Worm (Caenorhabditis elegans) whole organism, L3 larva: ENCODE data around the gene Y39D8A.1.

Experiments
- R02D3.7 ChIP-seq: fragments of 150-350 bp; optimal IDR thresholded peaks from 2 replicates; lab custom pipeline; 2014; ENCODE audit warnings: missing biosample characterization, missing genetic modification characterization
- ZK546.5 ChIP-seq: sonication (generic microtip); optimal IDR thresholded peaks from 2 replicates; lab custom pipeline; 2017; ENCODE audit warnings: missing biosample characterization, missing genetic modification characterization
- aly-2 ChIP-seq: fragments of 150-350 bp; optimal IDR thresholded peaks from 2 replicates; lab custom pipeline; 2014; ENCODE audit warnings: missing biosample characterization, missing genetic modification characterization
- ama-1 ChIP-seq: fragments of 150-350 bp; optimal IDR thresholded peaks from 2 replicates; lab custom pipeline; 2018
- ceh-16 ChIP-seq: sonication (generic microtip); optimal IDR thresholded peaks from 2 replicates; lab custom pipeline; 2017; ENCODE audit warnings: missing biosample characterization, missing genetic modification characterization
- ceh-28 ChIP-seq: fragments of 150-350 bp; optimal IDR thresholded peaks from 2 replicates; lab custom pipeline; 2014; ENCODE audit warnings: missing biosample characterization, missing genetic modification reagents, missing genetic modification characterization
- ceh-82 ChIP-seq: fragments of 150-350 bp; optimal IDR thresholded peaks from 2 replicates; lab custom pipeline; 2014; ENCODE audit warnings: missing biosample characterization, missing genetic modification characterization
- ceh-9 ChIP-seq: sonication (generic microtip); optimal IDR thresholded peaks from 2 replicates; lab custom pipeline; 2018; ENCODE audit warnings: missing biosample characterization, missing genetic modification characterization
- daf-12 ChIP-seq: fragments of 150-350 bp; optimal IDR thresholded peaks from 2 replicates; lab custom pipeline; 2014; ENCODE audit warnings: missing biosample characterization, missing genetic modification reagents, missing genetic modification characterization
- egl-27 ChIP-seq: sonication (generic microtip); optimal IDR thresholded peaks from 4 replicates; lab custom pipeline; 2017; ENCODE audit warnings: missing biosample characterization, missing genetic modification reagents, missing genetic modification characterization
- egl-5 ChIP-seq: fragments of 150-350 bp; optimal IDR thresholded peaks from 2 replicates; lab custom pipeline; 2017; ENCODE audit warnings: missing biosample characterization, missing genetic modification reagents, missing genetic modification characterization, inconsistent platforms
- elt-1 ChIP-seq: fragments of 150-350 bp; optimal IDR thresholded peaks from 2 replicates; lab custom pipeline; 2014; ENCODE audit warnings: missing biosample characterization, missing genetic modification characterization
- elt-2 ChIP-seq: sonication (generic microtip); optimal IDR thresholded peaks from 2 replicates; lab custom pipeline; 2016; ENCODE audit warnings: missing genetic modification reagents, mild to moderate bottlenecking, missing genetic modification characterization, missing compliant biosample characterization
- elt-3 ChIP-seq, 3 experiments: fragments of 150-350 bp in 1 of 3; sonication (generic microtip) in 2 of 3; optimal IDR thresholded peaks; 2 replicates in 2 of 3; 4 replicates in 1 of 3; lab custom pipeline; 2014 to 2017; ENCODE audit warnings: missing biosample characterization in 3 of 3, missing genetic modification characterization in 3 of 3
- eor-1 ChIP-seq, 2 experiments: fragments of 150-350 bp; optimal IDR thresholded peaks; 2 replicates each; lab custom pipeline; 2014 to 2018; ENCODE audit warnings: missing biosample characterization in 2 of 2, missing genetic modification characterization in 2 of 2
- fkh-10 ChIP-seq: sonication (generic microtip); optimal IDR thresholded peaks from 2 replicates; lab custom pipeline; 2017; ENCODE audit warnings: missing biosample characterization, missing genetic modification reagents, missing genetic modification characterization
- fkh-2 ChIP-seq: fragments of 150-350 bp; optimal IDR thresholded peaks from 2 replicates; lab custom pipeline; 2014; ENCODE audit warnings: missing biosample characterization, missing genetic modification reagents, missing genetic modification characterization
- fos-1 ChIP-seq: fragments of 150-350 bp; optimal IDR thresholded peaks from 2 replicates; lab custom pipeline; 2014; ENCODE audit warnings: missing biosample characterization, missing genetic modification characterization
- hmg-11 ChIP-seq: sonication (generic microtip); optimal IDR thresholded peaks from 2 replicates; lab custom pipeline; 2016; ENCODE audit warnings: missing genetic modification characterization, missing compliant biosample characterization
- jun-1 ChIP-seq: fragments of 150-350 bp; optimal IDR thresholded peaks from 2 replicates; lab custom pipeline; 2014; ENCODE audit warnings: missing biosample characterization, missing genetic modification reagents, missing genetic modification characterization
- lin-15B ChIP-seq: fragments of 150-350 bp; optimal IDR thresholded peaks from 2 replicates; lab custom pipeline; 2014; ENCODE audit warnings: missing biosample characterization, missing genetic modification characterization
- lin-39 ChIP-seq: fragments of 150-350 bp; optimal IDR thresholded peaks from 2 replicates; lab custom pipeline; 2018; ENCODE audit warnings: missing biosample characterization, missing genetic modification reagents, missing genetic modification characterization
- lsy-12 ChIP-seq: sonication (generic microtip); optimal IDR thresholded peaks from 2 replicates; lab custom pipeline; 2016; ENCODE audit warnings: mild to moderate bottlenecking, missing genetic modification characterization, missing compliant biosample characterization
- mdl-1 ChIP-seq: fragments of 150-350 bp; optimal IDR thresholded peaks from 2 replicates; lab custom pipeline; 2014; ENCODE audit warnings: missing biosample characterization, missing genetic modification characterization
- mml-1 ChIP-seq: fragments of 150-350 bp; sonication (generic microtip); optimal IDR thresholded peaks from 3 replicates; lab custom pipeline; 2014; ENCODE audit warnings: missing biosample characterization, missing genetic modification characterization
- nfya-1 ChIP-seq: sonication (generic microtip); optimal IDR thresholded peaks from 2 replicates; lab custom pipeline; 2017; ENCODE audit warnings: missing genetic modification characterization, mild to moderate bottlenecking, missing compliant biosample characterization, antibody characterized with exemption, moderate library complexity; ENCODE audit not compliant: insufficient read depth
- nhr-11 ChIP-seq: fragments of 150-350 bp; optimal IDR thresholded peaks from 2 replicates; lab custom pipeline; 2014; ENCODE audit warnings: missing biosample characterization, missing genetic modification characterization
- nhr-12 ChIP-seq: fragments of 150-350 bp; optimal IDR thresholded peaks from 2 replicates; lab custom pipeline; 2014; ENCODE audit warnings: missing biosample characterization, missing genetic modification characterization
- nhr-23 ChIP-seq: fragments of 150-350 bp; optimal IDR thresholded peaks from 2 replicates; lab custom pipeline; 2014; ENCODE audit warnings: missing biosample characterization, missing genetic modification reagents, missing genetic modification characterization
- nhr-237 ChIP-seq: fragments of 150-350 bp; optimal IDR thresholded peaks from 2 replicates; lab custom pipeline; 2014; ENCODE audit warnings: missing biosample characterization, missing genetic modification characterization
- nhr-25 ChIP-seq: sonication (generic microtip); optimal IDR thresholded peaks from 2 replicates; lab custom pipeline; 2017; ENCODE audit warnings: missing biosample characterization, missing genetic modification characterization
- nhr-28 ChIP-seq: fragments of 150-350 bp; optimal IDR thresholded peaks from 2 replicates; lab custom pipeline; 2014; ENCODE audit warnings: missing biosample characterization, missing genetic modification characterization
- nhr-43 ChIP-seq: sonication (generic microtip); optimal IDR thresholded peaks from 2 replicates; lab custom pipeline; 2016; ENCODE audit warnings: mild to moderate bottlenecking, missing genetic modification characterization, missing compliant biosample characterization; ENCODE audit not compliant: poor library complexity, severe bottlenecking
- nhr-67 ChIP-seq: fragments of 150-350 bp; optimal IDR thresholded peaks from 2 replicates; lab custom pipeline; 2014; ENCODE audit warnings: missing biosample characterization, missing genetic modification characterization
- nhr-76 ChIP-seq: fragments of 150-350 bp; sonication (generic microtip); optimal IDR thresholded peaks from 5 replicates; lab custom pipeline; 2014; ENCODE audit warnings: missing biosample characterization, missing genetic modification characterization
- nhr-77 ChIP-seq: fragments of 150-350 bp; optimal IDR thresholded peaks from 2 replicates; lab custom pipeline; 2014; ENCODE audit warnings: missing biosample characterization, missing genetic modification characterization
- pha-4 ChIP-seq: fragments of 150-350 bp; optimal IDR thresholded peaks from 2 replicates; lab custom pipeline; 2014; ENCODE audit warnings: missing biosample characterization, missing genetic modification reagents, missing genetic modification characterization
- pqm-1 ChIP-seq: fragments of 150-350 bp; optimal IDR thresholded peaks from 2 replicates; lab custom pipeline; 2017; ENCODE audit warnings: missing biosample characterization, missing genetic modification characterization, inconsistent platforms
- sea-2 ChIP-seq: fragments of 150-350 bp; sonication (generic microtip); optimal IDR thresholded peaks from 4 replicates; lab custom pipeline; 2014; ENCODE audit warnings: missing biosample characterization, missing genetic modification reagents, missing genetic modification characterization
- skn-1 ChIP-seq: fragments of 150-350 bp; optimal IDR thresholded peaks from 2 replicates; lab custom pipeline; 2014; ENCODE audit warnings: missing biosample characterization, missing genetic modification characterization
- snpc-4 ChIP-seq: fragments of 150-350 bp; optimal IDR thresholded peaks from 2 replicates; lab custom pipeline; 2014; ENCODE audit warnings: missing biosample characterization, missing genetic modification characterization
- tbx-2 ChIP-seq: sonication (generic microtip); optimal IDR thresholded peaks from 2 replicates; lab custom pipeline; 2016; ENCODE audit warnings: mild to moderate bottlenecking, missing genetic modification characterization, missing compliant biosample characterization
- unc-39 ChIP-seq: sonication (generic microtip); optimal IDR thresholded peaks from 4 replicates; lab custom pipeline; 2017; ENCODE audit warnings: missing biosample characterization, missing genetic modification characterization
- unc-62 ChIP-seq: fragments of 150-350 bp; sonication (generic microtip); optimal IDR thresholded peaks from 4 replicates; lab custom pipeline; 2014; ENCODE audit warnings: missing biosample characterization, missing genetic modification reagents, missing genetic modification characterization
- zag-1 ChIP-seq: fragments of 150-350 bp; optimal IDR thresholded peaks from 2 replicates; lab custom pipeline; 2014; ENCODE audit warnings: missing biosample characterization, missing genetic modification characterization
- ztf-11 ChIP-seq: fragments of 150-350 bp; optimal IDR thresholded peaks from 2 replicates; lab custom pipeline; 2014; ENCODE audit warnings: missing biosample characterization, missing genetic modification characterization
- ztf-4 ChIP-seq: fragments of 150-350 bp; optimal IDR thresholded peaks from 2 replicates; lab custom pipeline; 2014; ENCODE audit warnings: missing biosample characterization, missing genetic modification characterization

Y39D8A.1 gene

DNA sequence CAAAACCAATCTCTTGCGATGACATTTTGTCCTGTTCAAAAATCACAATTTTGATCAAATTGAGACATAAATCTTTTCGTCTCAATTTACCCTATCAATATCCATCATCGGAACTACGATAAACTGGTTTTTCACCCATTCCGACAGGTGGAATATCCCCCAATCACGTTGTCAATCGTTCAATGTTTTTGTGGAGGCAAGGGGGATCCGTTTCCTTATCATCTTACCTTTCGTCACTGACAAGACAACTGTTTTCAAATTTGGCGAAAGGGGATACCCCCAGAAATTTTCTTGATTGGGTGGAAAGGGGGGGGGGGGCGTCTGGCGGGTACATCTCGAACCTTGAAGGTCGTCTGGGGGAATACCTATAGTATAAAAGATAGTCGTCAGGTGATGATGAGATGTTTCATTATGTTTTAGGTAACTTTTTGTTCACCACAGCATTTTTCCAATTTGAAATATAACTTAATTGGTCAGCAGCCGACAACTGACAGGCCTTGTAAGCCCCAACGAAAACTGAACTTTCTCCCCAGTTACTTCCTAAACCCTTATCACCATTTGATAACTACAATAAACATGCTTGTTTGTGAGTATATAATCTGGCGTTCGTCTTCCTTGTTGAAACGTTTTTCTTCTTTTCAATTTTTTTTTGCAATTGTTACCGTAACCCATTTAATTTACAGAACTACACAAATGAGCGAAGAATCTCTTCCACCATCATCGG is 37.1 kb upstream of the Y39D8A.1 start, which contains the start of gene ZK6.8:
ZK6.8 (plus strand) TSS at position 682 of the 724 bp plus-strand sequence.
- TF ChIP-seq nhr-237 (tag; lab: Kevin White, UChicago) (no peak), mdl-1 (tag; lab: Kevin White, UChicago) (no peak), unc-39 (tag; lab: Kevin White, UChicago) (no peak), ZK546.5 (tag; lab: Kevin White, UChicago) (no peak), skn-1 (tag; lab: Kevin White, UChicago) (no peak), unc-62 (GFP tag; lab: Kevin White, UChicago) (peak; percentile 27), pqm-1 (tag; lab: Kevin White, UChicago) (no peak), fkh-2 (no peak), sea-2 (GFP tag; lab: Kevin White, UChicago) (no peak), elt-2 (tag; lab: Kevin White, UChicago) (peak; percentile 26), nhr-11 (tag; lab: Kevin White, UChicago) (no peak), nfya-1 (no peak), zag-1 (tag; lab: Kevin White, UChicago) (no peak), lin-15B (tag; lab: Kevin White, UChicago) (no peak), lsy-12 (tag; lab: Kevin White, UChicago) (peak; percentile 14), nhr-23 (tag; lab: Kevin White, UChicago) (peak; percentile 93), nhr-28 (tag; lab: Kevin White, UChicago) (no peak), jun-1 (tag; lab: Kevin White, UChicago) (no peak), ceh-16 (tag; lab: Kevin White, UChicago) (no peak), ceh-28 (peak; percentile 27), lin-39 (no peak), pha-4 (no peak), eor-1 (tag; optimal IDR thresholded peaks at IDR 0.05; lab: Kevin White, UChicago) (no peak), mml-1 (tag; lab: Kevin White, UChicago) (no peak), ztf-4 (tag; lab: Kevin White, UChicago) (no peak), nhr-25 (tag; lab: Kevin White, UChicago) (peak; percentile 92), snpc-4 (peak; percentile 31), fkh-10 (GFP tag; lab: Kevin White, UChicago) (no peak), hmg-11 (no peak), ama-1 (no peak), elt-3 (tag; optimal IDR thresholded peaks at IDR 0.05; lab: Kevin White, UChicago) (peak; percentile 64 to 72 (median 69)), egl-27 (peak; percentile 58), ztf-11 (tag; lab: Kevin White, UChicago) (no peak), nhr-12 (no peak), egl-5 (tag; lab: Kevin White, UChicago) (no peak), nhr-76 (tag; lab: Kevin White, UChicago) (no peak), ceh-82 (tag; lab: Kevin White, UChicago) (no peak), elt-1 (no peak), fos-1 (no peak), tbx-2 (tag; lab: Kevin White, UChicago) (peak; percentile 10), nhr-67 (tag; lab: Kevin White, UChicago) (no peak), ceh-9 (tag; lab: Kevin White, UChicago) (no peak), aly-2 (tag; lab: Kevin White, UChicago) (no peak), nhr-43 (tag; lab: Kevin White, UChicago) (peak; percentile 97), nhr-77 (tag; lab: Kevin White, UChicago) (no peak), R02D3.7 (tag; lab: Kevin White, UChicago) (peak; percentile 0), daf-12 (no peak)
